Worm (Caenorhabditis elegans): ENCODE measurements around the gene nrde-2.

The nrde-2 gene

DNA sequence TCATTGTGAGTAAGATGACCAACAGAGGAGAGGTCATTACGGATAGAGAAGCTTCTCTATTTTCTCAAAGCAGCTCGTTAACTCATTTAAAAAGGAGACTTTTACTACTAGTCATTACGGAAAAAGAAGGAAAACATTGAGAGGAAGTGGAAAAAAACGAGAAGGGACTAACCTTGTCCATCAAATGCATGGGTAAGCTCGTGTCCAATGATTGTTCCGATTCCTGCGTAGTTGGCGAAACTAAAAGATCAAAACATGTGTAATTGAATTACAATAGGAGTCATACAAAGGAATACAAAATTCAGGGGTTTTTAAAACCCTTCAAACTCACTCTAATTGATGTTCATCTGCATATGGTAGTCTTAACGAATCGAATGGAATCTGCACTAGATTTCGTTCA, 37.6 kb upstream of the nrde-2 start:
- TF ChIP-seq pag-3 (tag; optimal IDR thresholded peaks at IDR 0.05; ENCODE audit: borderline replicate concordance), result no peak
- TF ChIP-seq K09A11.1 (tag; optimal IDR thresholded peaks at IDR 0.05; ENCODE audit: insufficient read depth), result no peak
- no peak for TF ChIP-seq unc-42 (tag; optimal IDR thresholded peaks at IDR 0.05)
- no peak for TF ChIP-seq gmeb-2 (tag; optimal IDR thresholded peaks at IDR 0.05)
- no peak for TF ChIP-seq C38D4.7 (GFP tag; optimal IDR thresholded peaks at IDR 0.05)

DNA sequence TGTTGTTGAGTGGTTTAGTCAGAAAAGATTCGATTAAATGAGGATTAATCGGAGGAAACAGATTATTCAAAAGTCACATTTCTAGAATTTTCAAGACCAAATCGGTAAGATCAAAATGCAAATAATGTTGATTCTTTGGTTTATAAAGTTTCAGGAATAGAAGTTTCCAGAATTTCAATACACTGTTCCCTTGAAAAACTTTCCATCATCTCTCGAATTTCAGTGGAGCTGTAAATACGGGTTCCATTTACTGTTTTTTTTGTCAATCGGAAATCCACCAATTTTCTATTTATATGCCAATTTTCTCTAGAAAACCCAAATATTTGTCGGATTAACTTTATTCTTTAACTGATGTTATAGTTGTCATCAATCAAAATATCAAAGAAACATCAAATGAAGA, 35.7 kb upstream of the nrde-2 start:
- no peak for TF ChIP-seq ceh-45 (GFP tag; IDR thresholded peaks at IDR 0.05)
- TF ChIP-seq nhr-11 (tag; optimal IDR thresholded peaks at IDR 0.05), result no peak
- TF ChIP-seq ceh-14 (tag; optimal IDR thresholded peaks at IDR 0.05), result no peak
- TF ChIP-seq pha-2 (tag; optimal IDR thresholded peaks at IDR 0.05), result no peak
- TF ChIP-seq gmeb-2 (tag; optimal IDR thresholded peaks at IDR 0.05), result no peak

DNA sequence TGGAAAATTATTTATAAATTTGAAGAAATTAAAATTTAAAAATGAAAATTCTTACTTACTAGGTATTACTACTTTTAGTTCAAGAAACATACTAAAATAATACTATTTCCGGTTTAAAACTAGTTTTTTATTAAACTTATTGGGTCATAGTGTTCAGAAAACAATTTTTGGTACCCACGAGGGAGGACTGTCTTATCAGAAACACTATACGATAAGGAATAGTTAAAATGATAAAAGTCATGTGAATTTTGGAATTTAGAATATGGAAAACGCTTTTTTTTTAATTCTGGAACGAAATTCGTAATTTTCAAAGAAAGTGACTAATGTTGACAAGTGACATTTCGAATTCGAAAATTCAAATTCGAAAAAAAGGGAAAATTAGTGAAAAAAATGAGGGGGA, 34.2 kb upstream of the nrde-2 start:
- TF ChIP-seq ceh-30 (tag; optimal IDR thresholded peaks at IDR 0.05), result no peak
- TF ChIP-seq pag-3 (tag; optimal IDR thresholded peaks at IDR 0.05; ENCODE audit: borderline replicate concordance), result no peak
- no peak for TF ChIP-seq lin-11 (tag; optimal IDR thresholded peaks at IDR 0.05)

DNA sequence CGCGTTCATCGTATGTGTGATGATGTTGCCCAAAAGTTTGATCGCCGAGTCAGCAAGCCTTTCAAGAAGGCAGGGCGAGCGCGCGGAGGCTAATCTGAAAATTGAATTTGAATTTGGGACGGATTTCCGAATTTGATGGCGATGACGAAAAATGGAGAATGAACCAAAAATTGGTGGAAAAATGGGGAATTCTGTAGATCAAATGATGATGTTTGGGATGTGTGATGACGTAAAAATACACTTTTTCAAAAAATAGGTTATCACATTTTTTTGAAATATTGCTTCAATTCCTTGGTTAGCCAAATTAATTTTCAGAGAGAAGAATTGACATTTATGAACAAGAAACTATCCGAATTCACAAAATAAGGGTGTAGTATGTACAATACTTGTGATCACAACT, 32.1 kb upstream of the nrde-2 start, which contains the start of gene ZK971.1:
Gene ZK971.1 (minus strand): TSS at position 101 of the 400 bp plus-strand sequence.
- TF ChIP-seq pha-4 (tag; optimal IDR thresholded peaks at IDR 0.05) (no peak), unc-42 (tag; optimal IDR thresholded peaks at IDR 0.05) (peak; percentile 19), unc-55 (GFP tag; optimal IDR thresholded peaks at IDR 0.05) (no peak)

DNA sequence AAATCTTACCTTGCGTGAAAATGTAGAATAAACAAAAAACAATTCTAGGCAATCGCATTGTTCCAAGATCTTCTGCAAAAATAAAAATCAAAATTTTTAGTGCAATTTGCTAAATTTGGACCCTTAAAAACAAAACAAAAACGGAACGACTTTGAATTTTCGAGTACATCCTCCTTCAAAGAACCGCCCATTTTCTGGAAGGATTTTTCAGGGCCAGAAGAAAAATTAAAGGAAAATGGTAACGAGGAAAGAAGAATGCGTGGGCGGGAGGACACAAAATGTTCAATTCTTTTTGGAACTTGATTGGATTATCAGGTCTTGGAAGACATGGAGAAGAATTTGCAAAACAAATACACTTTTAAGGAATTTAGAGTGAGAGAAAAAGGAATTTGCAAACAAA, 23.7 kb upstream of the nrde-2 start, which contains the start of gene F54B3.4:
Gene F54B3.4 (minus strand): TSS at position 101 of the 400 bp plus-strand sequence.
- TF ChIP-seq unc-55 (GFP tag; optimal IDR thresholded peaks at IDR 0.05), result no peak
- no peak for TF ChIP-seq hlh-15 (tag; optimal IDR thresholded peaks at IDR 0.05)
- TF ChIP-seq ceh-24 (tag; optimal IDR thresholded peaks at IDR 0.05), result no peak
- no peak for TF ChIP-seq madf-2 (tag; optimal IDR thresholded peaks at IDR 0.05)
- no peak for TF ChIP-seq syd-9 (tag; optimal IDR thresholded peaks at IDR 0.05)
- no peak for TF ChIP-seq dve-1 (tag; optimal IDR thresholded peaks at IDR 0.05)
- no peak for TF ChIP-seq ceh-22 (tag; optimal IDR thresholded peaks at IDR 0.05)
- TF ChIP-seq ama-1 (optimal IDR thresholded peaks at IDR 0.05), result no peak
- no peak for TF ChIP-seq hlh-6 (tag; optimal IDR thresholded peaks at IDR 0.05)
- TF ChIP-seq tbx-7 (tag; optimal IDR thresholded peaks at IDR 0.05), result no peak
- TF ChIP-seq ttx-3 (tag; optimal IDR thresholded peaks at IDR 0.05), result no peak
- TF ChIP-seq pha-2 (tag; optimal IDR thresholded peaks at IDR 0.05), result no peak
- TF ChIP-seq eyg-1 (tag; optimal IDR thresholded peaks at IDR 0.05), result no peak
- no peak for TF ChIP-seq ceh-45 (GFP tag; IDR thresholded peaks at IDR 0.05)
- TF ChIP-seq K09A11.1 (tag; optimal IDR thresholded peaks at IDR 0.05; ENCODE audit: insufficient read depth), result no peak
- no peak for TF ChIP-seq C08G9.2 (tag; optimal IDR thresholded peaks at IDR 0.05)
- TF ChIP-seq che-1 (tag; optimal IDR thresholded peaks at IDR 0.05), result no peak
- TF ChIP-seq nhr-232 (tag; optimal IDR thresholded peaks at IDR 0.05), result no peak
- TF ChIP-seq sox-2 (GFP tag; IDR thresholded peaks at IDR 0.05), result no peak
- TF ChIP-seq lin-11 (tag; optimal IDR thresholded peaks at IDR 0.05), result no peak

DNA sequence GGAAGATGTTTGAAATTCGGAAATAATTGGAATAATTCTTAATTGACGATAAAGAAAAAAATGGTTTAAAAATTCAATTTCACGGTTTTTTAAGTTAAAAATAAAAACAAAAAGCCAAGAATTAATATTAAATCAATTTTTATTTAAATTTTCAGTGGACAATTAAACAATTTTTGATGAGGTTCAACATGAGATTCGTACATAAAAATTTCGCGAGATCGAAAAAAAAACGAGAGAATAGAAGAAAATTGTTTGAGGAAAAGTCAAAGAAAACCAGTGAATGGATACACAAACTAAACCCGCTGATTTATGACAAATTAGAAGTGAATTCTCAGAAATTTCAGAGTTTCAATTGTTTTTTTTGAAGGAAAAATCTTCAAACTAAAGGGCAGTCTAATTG, 22.6 kb upstream of the nrde-2 start, which contains the start of gene F54B3.2:
Gene F54B3.2 (minus strand): TSS at position 101 of the 400 bp plus-strand sequence.
- TF ChIP-seq ttx-3 (tag; optimal IDR thresholded peaks at IDR 0.05) (no peak), elt-4 (tag; optimal IDR thresholded peaks at IDR 0.05) (no peak), pqm-1 (tag; optimal IDR thresholded peaks at IDR 0.05) (no peak), pat-9 (tag; optimal IDR thresholded peaks at IDR 0.05) (no peak), eyg-1 (tag; optimal IDR thresholded peaks at IDR 0.05) (no peak), hlh-15 (tag; optimal IDR thresholded peaks at IDR 0.05) (no peak), ets-4 (tag; optimal IDR thresholded peaks at IDR 0.05) (no peak), mec-3 (tag; optimal IDR thresholded peaks at IDR 0.05; ENCODE audit: borderline replicate concordance) (no peak), ceh-24 (tag; optimal IDR thresholded peaks at IDR 0.05) (no peak), ceh-30 (tag; optimal IDR thresholded peaks at IDR 0.05) (no peak), zip-5 (tag; optimal IDR thresholded peaks at IDR 0.05) (no peak), ceh-34 (tag; optimal IDR thresholded peaks at IDR 0.05) (no peak), ceh-18 (tag; optimal IDR thresholded peaks at IDR 0.05) (no peak), unc-86 (tag; optimal IDR thresholded peaks at IDR 0.05) (no peak), dmd-4 (tag; optimal IDR thresholded peaks at IDR 0.05; ENCODE audit: borderline replicate concordance) (no peak), T23F11.4 (GFP tag; optimal IDR thresholded peaks at IDR 0.05) (no peak), hlh-13 (GFP tag; optimal IDR thresholded peaks at IDR 0.05) (no peak), hlh-8 (tag; optimal IDR thresholded peaks at IDR 0.05) (no peak), sdc-2 (tag; optimal IDR thresholded peaks at IDR 0.05) (no peak)

All from whole organism, late embryonic.